Worm (Caenorhabditis elegans) whole organism, L3 larva: ENCODE results near the gene clec-251.

Experiments used
- ZK546.5 ChIP-seq: sonication (generic microtip); optimal IDR thresholded peaks from 2 replicates; lab custom pipeline; 2017; ENCODE audit warnings: missing biosample characterization, missing genetic modification characterization
- aly-2 ChIP-seq: fragments of 150-350 bp; optimal IDR thresholded peaks from 2 replicates; lab custom pipeline; 2014; ENCODE audit warnings: missing biosample characterization, missing genetic modification characterization
- ama-1 ChIP-seq: fragments of 150-350 bp; optimal IDR thresholded peaks from 2 replicates; lab custom pipeline; 2018
- ceh-28 ChIP-seq: fragments of 150-350 bp; optimal IDR thresholded peaks from 2 replicates; lab custom pipeline; 2014; ENCODE audit warnings: missing biosample characterization, missing genetic modification reagents, missing genetic modification characterization
- daf-12 ChIP-seq: fragments of 150-350 bp; optimal IDR thresholded peaks from 2 replicates; lab custom pipeline; 2014; ENCODE audit warnings: missing biosample characterization, missing genetic modification reagents, missing genetic modification characterization
- egl-5 ChIP-seq: fragments of 150-350 bp; optimal IDR thresholded peaks from 2 replicates; lab custom pipeline; 2017; ENCODE audit warnings: missing biosample characterization, missing genetic modification reagents, missing genetic modification characterization, inconsistent platforms
- elt-1 ChIP-seq: fragments of 150-350 bp; optimal IDR thresholded peaks from 2 replicates; lab custom pipeline; 2014; ENCODE audit warnings: missing biosample characterization, missing genetic modification characterization
- fkh-2 ChIP-seq: fragments of 150-350 bp; optimal IDR thresholded peaks from 2 replicates; lab custom pipeline; 2014; ENCODE audit warnings: missing biosample characterization, missing genetic modification reagents, missing genetic modification characterization
- hmg-11 ChIP-seq: sonication (generic microtip); optimal IDR thresholded peaks from 2 replicates; lab custom pipeline; 2016; ENCODE audit warnings: missing genetic modification characterization, missing compliant biosample characterization
- lin-15B ChIP-seq: fragments of 150-350 bp; optimal IDR thresholded peaks from 2 replicates; lab custom pipeline; 2014; ENCODE audit warnings: missing biosample characterization, missing genetic modification characterization
- lin-39 ChIP-seq: fragments of 150-350 bp; optimal IDR thresholded peaks from 2 replicates; lab custom pipeline; 2018; ENCODE audit warnings: missing biosample characterization, missing genetic modification reagents, missing genetic modification characterization
- mml-1 ChIP-seq: fragments of 150-350 bp; sonication (generic microtip); optimal IDR thresholded peaks from 3 replicates; lab custom pipeline; 2014; ENCODE audit warnings: missing biosample characterization, missing genetic modification characterization
- nfya-1 ChIP-seq: sonication (generic microtip); optimal IDR thresholded peaks from 2 replicates; lab custom pipeline; 2017; ENCODE audit warnings: missing genetic modification characterization, mild to moderate bottlenecking, missing compliant biosample characterization, antibody characterized with exemption, moderate library complexity; ENCODE audit not compliant: insufficient read depth
- nhr-25 ChIP-seq: sonication (generic microtip); optimal IDR thresholded peaks from 2 replicates; lab custom pipeline; 2017; ENCODE audit warnings: missing biosample characterization, missing genetic modification characterization
- nhr-28 ChIP-seq: fragments of 150-350 bp; optimal IDR thresholded peaks from 2 replicates; lab custom pipeline; 2014; ENCODE audit warnings: missing biosample characterization, missing genetic modification characterization
- unc-39 ChIP-seq: sonication (generic microtip); optimal IDR thresholded peaks from 4 replicates; lab custom pipeline; 2017; ENCODE audit warnings: missing biosample characterization, missing genetic modification characterization
- unc-62 ChIP-seq: fragments of 150-350 bp; sonication (generic microtip); optimal IDR thresholded peaks from 4 replicates; lab custom pipeline; 2014; ENCODE audit warnings: missing biosample characterization, missing genetic modification reagents, missing genetic modification characterization
- zag-1 ChIP-seq: fragments of 150-350 bp; optimal IDR thresholded peaks from 2 replicates; lab custom pipeline; 2014; ENCODE audit warnings: missing biosample characterization, missing genetic modification characterization
- ztf-11 ChIP-seq: fragments of 150-350 bp; optimal IDR thresholded peaks from 2 replicates; lab custom pipeline; 2014; ENCODE audit warnings: missing biosample characterization, missing genetic modification characterization
- ztf-4 ChIP-seq: fragments of 150-350 bp; optimal IDR thresholded peaks from 2 replicates; lab custom pipeline; 2014; ENCODE audit warnings: missing biosample characterization, missing genetic modification characterization

Gene clec-251

ce11 chrV:18699326-18699725 is 47.5 kb downstream of the clec-251 start, which contains the start of gene nhr-241:
nhr-241 (plus strand) TSS chrV:18699451.
- TF ChIP-seq mml-1 (tag; lab: Kevin White, UChicago) (no peak), nhr-28 (tag; lab: Kevin White, UChicago) (no peak), unc-62 (no peak), ama-1 (lab: Kevin White, UChicago) (no peak), ztf-4 (no peak), fkh-2 (tag; lab: Kevin White, UChicago) (no peak), zag-1 (tag; lab: Kevin White, UChicago) (no peak), elt-1 (no peak), ceh-28 (no peak), hmg-11 (tag; lab: Kevin White, UChicago) (no peak), lin-15B (tag; lab: Kevin White, UChicago) (no peak), ztf-11 (tag; lab: Kevin White, UChicago) (no peak), daf-12 (tag; lab: Kevin White, UChicago) (no peak), nfya-1 (no peak), aly-2 (no peak), ZK546.5 (tag; lab: Kevin White, UChicago) (no peak), nhr-25 (tag; lab: Kevin White, UChicago) (no peak), egl-5 (tag; lab: Kevin White, UChicago) (no peak), unc-39 (tag; lab: Kevin White, UChicago) (no peak), lin-39 (tag; lab: Kevin White, UChicago) (no peak)
